Worm (Caenorhabditis elegans) whole organism, early embryonic: ENCODE measurements around the gene rga-8.

ENCODE experiments used
- B0310.2 ChIP-seq: sonication (generic microtip); optimal IDR thresholded peaks from 2 replicates; lab custom pipeline; 2016; ENCODE audit warnings: mild to moderate bottlenecking, missing genetic modification characterization, missing compliant biosample characterization
- hmg-4 ChIP-seq: fragments of 200-800 bp; sonication (Bioruptor generic); optimal IDR thresholded peaks from 2 replicates; lab custom pipeline; 2018; ENCODE audit warnings: mild to moderate bottlenecking, missing genetic modification characterization, missing compliant biosample characterization
- tbx-37 ChIP-seq: fragments of 200-800 bp; sonication (Bioruptor generic); conservative IDR thresholded peaks from 2 replicates; pipeline ENCODE4 v1.3.6; 2022; ENCODE audit warnings: missing genetic modification reagents, missing genetic modification characterization, missing compliant biosample characterization

DNA sequence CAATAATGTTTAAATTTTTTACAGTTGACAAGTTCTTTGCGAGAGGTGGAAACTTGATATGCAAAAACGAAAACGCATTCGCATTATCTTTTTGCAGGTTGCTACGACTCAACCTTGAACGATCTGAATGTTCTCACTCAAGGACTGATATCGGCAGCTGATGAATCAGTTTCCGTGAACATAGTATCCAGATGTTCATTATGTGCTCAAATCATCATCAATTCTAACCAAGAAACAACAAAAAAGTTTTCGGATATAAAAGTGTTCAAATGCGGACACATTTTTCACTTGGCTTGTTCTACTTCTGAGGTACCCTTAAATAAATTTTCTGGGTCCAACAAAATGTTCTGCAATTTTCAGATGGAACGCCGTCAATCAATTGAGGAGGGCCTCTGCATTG, 9.5 kb upstream of the rga-8 start:
- no peak for TF ChIP-seq tbx-37
- no peak for TF ChIP-seq B0310.2 (tag; lab: Kevin White, UChicago)
- no peak for TF ChIP-seq hmg-4 (GFP tag; lab: Kevin White, UChicago)
